Worm (Caenorhabditis elegans): Measurements from ENCODE around the gene T13H5.1.

The T13H5.1 gene

ce11 chrII:8456094-8456493 is 52.8 kb downstream of the T13H5.1 start, which contains the start of gene F22B5.6:
Gene F22B5.6, minus strand, starts transcription at chrII:8456194.
- TF ChIP-seq nhr-237 (tag; optimal IDR thresholded peaks at IDR 0.05) (no peak), M03D4.4 (tag; optimal IDR thresholded peaks at IDR 0.05) (no peak), unc-39 (tag; optimal IDR thresholded peaks at IDR 0.05) (no peak), sptf-1 (tag; optimal IDR thresholded peaks at IDR 0.05) (no peak), mls-2 (tag; optimal IDR thresholded peaks at IDR 0.05) (no peak), unc-62 (GFP tag; optimal IDR thresholded peaks at IDR 0.05) (no peak), zip-8 (tag; optimal IDR thresholded peaks at IDR 0.05) (no peak), nhr-28 (tag; optimal IDR thresholded peaks at IDR 0.05) (no peak), elt-3 (tag; optimal IDR thresholded peaks at IDR 0.05) (no peak), mab-5 (tag; optimal IDR thresholded peaks at IDR 0.05) (no peak), snpc-4 (tag; optimal IDR thresholded peaks at IDR 0.05) (no peak), tbx-8 (GFP tag; optimal IDR thresholded peaks at IDR 0.05) (no peak), blmp-1 (tag; optimal IDR thresholded peaks at IDR 0.05) (no peak), lin-32 (GFP tag; optimal IDR thresholded peaks at IDR 0.05) (no peak)

- TF ChIP-seq unc-120 (tag; optimal IDR thresholded peaks at IDR 0.05; ENCODE audit: poor library complexity, severe bottlenecking) (no peak), drap-1 (GFP tag; optimal IDR thresholded peaks at IDR 0.05) (no peak)
Measured at ce11 chrII:8454513-8454912, 54.3 kb downstream of the T13H5.1 start, which contains the start of gene F22B5.5. Gene F22B5.5, minus strand, starts transcription at chrII:8454613.

- TF ChIP-seq lin-13 (tag; optimal IDR thresholded peaks at IDR 0.05) (no peak), pha-4 (tag; optimal IDR thresholded peaks at IDR 0.05) (peak; percentile 60)
Measured at ce11 chrII:8451425-8451824, 57.4 kb downstream of the T13H5.1 start.

ce11 chrII:8450750-8451149 is 58.1 kb downstream of the T13H5.1 start:
- TF ChIP-seq cnd-1 (tag; optimal IDR thresholded peaks at IDR 0.05), result no peak
- no peak for TF ChIP-seq mab-5 (tag; optimal IDR thresholded peaks at IDR 0.05)
- TF ChIP-seq lin-32 (GFP tag; optimal IDR thresholded peaks at IDR 0.05), result no peak
- no peak for TF ChIP-seq sptf-1 (tag; optimal IDR thresholded peaks at IDR 0.05)
- TF ChIP-seq tbx-8 (GFP tag; optimal IDR thresholded peaks at IDR 0.05), result no peak
- no peak for TF ChIP-seq nhr-28 (tag; optimal IDR thresholded peaks at IDR 0.05)
- no peak for TF ChIP-seq ceh-39 (tag; optimal IDR thresholded peaks at IDR 0.05)
- TF ChIP-seq ces-1 (GFP tag; optimal IDR thresholded peaks at IDR 0.05), result no peak
- no peak for TF ChIP-seq ceh-43 (GFP tag; optimal IDR thresholded peaks at IDR 0.05)
- no peak for TF ChIP-seq mls-2 (tag; optimal IDR thresholded peaks at IDR 0.05)

- TF ChIP-seq mls-2 (tag; optimal IDR thresholded peaks at IDR 0.05), result no peak
- no peak for TF ChIP-seq nhr-12 (tag; optimal IDR thresholded peaks at IDR 0.05)
- TF ChIP-seq elt-1 (tag; optimal IDR thresholded peaks at IDR 0.05; ENCODE audit: borderline replicate concordance, insufficient read depth), result no peak
- TF ChIP-seq pha-4 (tag; optimal IDR thresholded peaks at IDR 0.05), result no peak
- no peak for TF ChIP-seq tbx-8 (GFP tag; optimal IDR thresholded peaks at IDR 0.05)
- TF ChIP-seq nhr-76 (tag; optimal IDR thresholded peaks at IDR 0.05), result no peak
- no peak for TF ChIP-seq blmp-1 (tag; optimal IDR thresholded peaks at IDR 0.05)
- no peak for TF ChIP-seq ceh-83 (GFP tag; optimal IDR thresholded peaks at IDR 0.05)
- no peak for TF ChIP-seq ceh-43 (GFP tag; optimal IDR thresholded peaks at IDR 0.05)
- no peak for TF ChIP-seq lsy-2 (tag; optimal IDR thresholded peaks at IDR 0.05)
- no peak for TF ChIP-seq bed-3 (GFP tag; optimal IDR thresholded peaks at IDR 0.05)
- TF ChIP-seq sptf-1 (tag; optimal IDR thresholded peaks at IDR 0.05), result no peak
- TF ChIP-seq lin-13 (tag; optimal IDR thresholded peaks at IDR 0.05), result no peak
- no peak for TF ChIP-seq zip-8 (tag; optimal IDR thresholded peaks at IDR 0.05)
- TF ChIP-seq nhr-2 (tag; optimal IDR thresholded peaks at IDR 0.05), result no peak
- no peak for TF ChIP-seq ces-1 (GFP tag; optimal IDR thresholded peaks at IDR 0.05)
- no peak for TF ChIP-seq elt-3 (tag; optimal IDR thresholded peaks at IDR 0.05)
- no peak for TF ChIP-seq ztf-11 (tag; optimal IDR thresholded peaks at IDR 0.05)
- TF ChIP-seq mab-5 (tag; optimal IDR thresholded peaks at IDR 0.05), result no peak
Measured at ce11 chrII:8449660-8450118, 59.2 kb downstream of the T13H5.1 start, which contains the start of gene F22B5.4. Gene F22B5.4, plus strand, starts transcription at chrII:8449710.

- TF ChIP-seq nhr-28 (tag; optimal IDR thresholded peaks at IDR 0.05) (no peak), ceh-39 (tag; optimal IDR thresholded peaks at IDR 0.05) (no peak), tbx-8 (GFP tag; optimal IDR thresholded peaks at IDR 0.05) (no peak), M03D4.4 (tag; optimal IDR thresholded peaks at IDR 0.05) (no peak), sem-2 (GFP tag; optimal IDR thresholded peaks at IDR 0.05) (no peak), cnd-1 (tag; optimal IDR thresholded peaks at IDR 0.05) (no peak), drap-1 (GFP tag; optimal IDR thresholded peaks at IDR 0.05) (no peak), unc-62 (GFP tag; optimal IDR thresholded peaks at IDR 0.05) (no peak)
Measured at ce11 chrII:8446731-8447130, 62.1 kb downstream of the T13H5.1 start, which contains the start of gene cut-3. Gene cut-3, minus strand, starts transcription at chrII:8446831.
